Fruit fly (Drosophila melanogaster): ENCODE results near the gene FASN1.
A peak's percentile ranks its signal among the peaks of the same experiment; 100 is the strongest.

The FASN1 gene

dm6 chr2L:3058772-3059623 lies 2.6 kb downstream of the FASN1 start (continued):
- peak; percentile 44; the same call in 1 of the 2 replicates for TF ChIP-seq CG11085 (GFP tag; IDR thresholded peaks at IDR 0.05)
- TF ChIP-seq bsh (GFP tag; optimal IDR thresholded peaks at IDR 0.05), result peak in 1 of 2 experiments; percentile 13
- TF ChIP-seq aop (GFP tag; IDR thresholded peaks at IDR 0.05), result no peak
- TF ChIP-seq CG7372 (GFP tag; IDR thresholded peaks at IDR 0.05), result no peak
- peak; percentile 21 for TF ChIP-seq CoRest (tag; optimal IDR thresholded peaks at IDR 0.05)
- TF ChIP-seq slbo (GFP tag; IDR thresholded peaks at IDR 0.05), result peak; percentile 76
- TF ChIP-seq dm (GFP tag; optimal IDR thresholded peaks at IDR 0.05), result no peak
- no peak for TF ChIP-seq ems (GFP tag; optimal IDR thresholded peaks at IDR 0.05)
- no peak for TF ChIP-seq odd (GFP tag; optimal IDR thresholded peaks at IDR 0.05)
- no peak for TF ChIP-seq Ravus (GFP tag; IDR thresholded peaks at IDR 0.05)
- peak; percentile 46; the same call in 2 of the 3 replicates for TF ChIP-seq Aef1 (GFP tag; IDR thresholded peaks at IDR 0.05)
- TF ChIP-seq dpn (GFP tag; optimal IDR thresholded peaks at IDR 0.05), result peak in 1 of 2 experiments; percentile 23
- TF ChIP-seq Chrac-16 (GFP tag; optimal IDR thresholded peaks at IDR 0.05), result no peak
- TF ChIP-seq chm (GFP tag; IDR thresholded peaks at IDR 0.05), result no peak
- no peak for TF ChIP-seq jing (GFP tag; optimal IDR thresholded peaks at IDR 0.05)
- no peak for TF ChIP-seq CG11398 (GFP tag; optimal IDR thresholded peaks at IDR 0.05)
- TF ChIP-seq Rfx (GFP tag; IDR thresholded peaks at IDR 0.05), result peak; percentile 80
- peak; percentile 48; the same call in 1 of the 2 replicates for TF ChIP-seq CG32532 (GFP tag; IDR thresholded peaks at IDR 0.05)
- no peak for TF ChIP-seq pnt (GFP tag; optimal IDR thresholded peaks at IDR 0.05)
- peak; percentile 39; the same call in 1 of the 2 replicates for TF ChIP-seq CG3847 (GFP tag; IDR thresholded peaks at IDR 0.05)
- TF ChIP-seq ind (GFP tag; optimal IDR thresholded peaks at IDR 0.05), result peak; percentile 5
- peak; percentile 58 for TF ChIP-seq CG7786 (GFP tag; optimal IDR thresholded peaks at IDR 0.05)
- peak; percentile 27 to 32 for TF ChIP-seq Trl (optimal IDR thresholded peaks at IDR 0.05)
- TF ChIP-seq Trl (GFP tag; optimal IDR thresholded peaks at IDR 0.05), result no peak
- TF ChIP-seq slp2 (GFP tag; optimal IDR thresholded peaks at IDR 0.05), result no peak
- TF ChIP-seq Antp (GFP tag; optimal IDR thresholded peaks at IDR 0.05), result peak; percentile 18
- TF ChIP-seq exex (tag; optimal IDR thresholded peaks at IDR 0.05), result no peak
- TF ChIP-seq Dp (GFP tag; optimal IDR thresholded peaks at IDR 0.05), result peak; percentile 21
- TF ChIP-seq maf-S (GFP tag; optimal IDR thresholded peaks at IDR 0.05), result peak; percentile 29
- peak; percentile 20; the same call in 1 of the 4 replicates for TF ChIP-seq Gug (GFP tag; IDR thresholded peaks at IDR 0.05)
- TF ChIP-seq chn (GFP tag; optimal IDR thresholded peaks at IDR 0.05), result peak; percentile 37
- no peak for TF ChIP-seq en (GFP tag; optimal IDR thresholded peaks at IDR 0.05)
- TF ChIP-seq crp (GFP tag; optimal IDR thresholded peaks at IDR 0.05), result peak in 1 of 2 experiments; percentile 57
- no peak for TF ChIP-seq Hr3 (GFP tag; optimal IDR thresholded peaks at IDR 0.05)
- peak; percentile 15 for TF ChIP-seq luna (GFP tag; optimal IDR thresholded peaks at IDR 0.05)
- TF ChIP-seq nau (GFP tag; optimal IDR thresholded peaks at IDR 0.05), result no peak
- peak; percentile 17 for TF ChIP-seq CG9437 (GFP tag; optimal IDR thresholded peaks at IDR 0.05)
- peak; percentile 11 for TF ChIP-seq grau (tag; optimal IDR thresholded peaks at IDR 0.05)
- peak; percentile 22 for TF ChIP-seq Camta (GFP tag; optimal IDR thresholded peaks at IDR 0.05)
- peak; percentile 48 for TF ChIP-seq Hmr (GFP tag; optimal IDR thresholded peaks at IDR 0.05)
- TF ChIP-seq gro (GFP tag; optimal IDR thresholded peaks at IDR 0.05), result peak; percentile 50
- TF ChIP-seq HHEX (GFP tag; optimal IDR thresholded peaks at IDR 0.05), result no peak
- TF ChIP-seq HLH3B (GFP tag; IDR thresholded peaks at IDR 0.05), result 0 out of 2 replicates have a peak, but pooled peaks have one; percentile 28
- no peak for TF ChIP-seq CG17186 (GFP tag; optimal IDR thresholded peaks at IDR 0.05)
- no peak for TF ChIP-seq inv (GFP tag; IDR thresholded peaks at IDR 0.05; ENCODE audit: partially characterized antibody)
- no peak for TF ChIP-seq CG33557 (GFP tag; optimal IDR thresholded peaks at IDR 0.05)
- peak; percentile 27 for TF ChIP-seq CG11504 (tag; optimal IDR thresholded peaks at IDR 0.05)
- TF ChIP-seq Bdp1 (GFP tag; optimal IDR thresholded peaks at IDR 0.05), result no peak
- TF ChIP-seq Med (GFP tag), result peak; percentile 87
- no peak for TF ChIP-seq CG6654 (GFP tag; optimal IDR thresholded peaks at IDR 0.05)
